Fruit fly (Drosophila melanogaster) S2 (cell line): Measurements from ENCODE around the gene Zip89B.

Source experiments
- CG8478 ChIP-seq: fragments of >200 bp; optimal IDR thresholded peaks from 2 replicates; lab custom pipeline; 2018
- CTCF ChIP-seq, 2 experiments: fragments of >200 bp; optimal IDR thresholded peaks; 2 replicates each; lab custom pipeline; 2018

The Zip89B gene

DNA sequence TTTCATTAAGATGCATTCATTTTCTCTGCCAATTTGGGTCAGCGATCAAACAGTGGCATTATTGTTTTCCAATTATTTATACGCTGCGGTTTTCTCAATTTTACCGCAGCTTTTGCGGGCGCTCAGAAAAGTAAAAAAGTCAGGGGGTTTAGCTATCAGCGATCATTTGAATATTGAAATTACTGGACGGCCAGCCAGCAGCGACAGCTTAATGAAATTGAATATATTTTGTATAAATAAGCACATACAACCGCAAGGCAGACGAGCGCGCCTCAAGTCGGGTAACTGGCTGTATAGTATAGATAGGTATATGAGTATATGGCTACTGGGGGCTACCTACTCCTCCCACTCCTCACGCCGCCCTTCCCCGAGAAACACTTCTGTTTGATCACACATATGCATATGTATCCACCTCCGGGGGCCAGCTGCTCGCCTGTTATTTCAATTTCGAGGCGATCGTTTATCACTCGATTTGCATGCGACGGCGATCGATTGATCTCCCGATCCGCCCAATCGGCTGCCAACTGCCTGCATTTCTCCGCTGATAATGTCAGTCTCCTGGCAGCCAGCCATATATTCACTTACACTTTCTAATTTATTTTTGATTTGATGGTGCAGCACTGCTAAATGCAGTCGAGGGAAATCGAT is 50.8 kb downstream of the Zip89B start:
- no peak for TF ChIP-seq CG8478
- TF ChIP-seq CTCF (optimal IDR thresholded peaks at IDR 0.05; lab: Kevin White, UChicago), result no peak

- TF ChIP-seq CTCF (optimal IDR thresholded peaks at IDR 0.05; lab: Kevin White, UChicago) (no peak), CG8478 (no peak)
Measured at dm6 chr3R:16356863-16357215, 51.3 kb downstream of the Zip89B start, which contains the start of gene CG10311. Gene CG10311, minus strand, starts transcription at chr3R:16357015.
